Worm (Caenorhabditis elegans): ENCODE results near the gene R10E11.5.

The R10E11.5 gene

ce11 chrIII:9807560-9808046 is 18.1 kb upstream of the R10E11.5 start:
- no peak for TF ChIP-seq unc-62 (GFP tag; optimal IDR thresholded peaks at IDR 0.05)

- TF ChIP-seq unc-62 (GFP tag; optimal IDR thresholded peaks at IDR 0.05): no peak
Observed at ce11 chrIII:9806968-9807559, 17.6 kb upstream of the R10E11.5 start, which contains the start of gene ZK632.4. TSS of gene ZK632.4 (minus strand) at chrIII:9807454.

- TF ChIP-seq unc-62 (GFP tag; optimal IDR thresholded peaks at IDR 0.05): no peak
Observed at ce11 chrIII:9804997-9805610, 15.6 kb upstream of the R10E11.5 start, which contains the start of gene riok-3. TSS of gene riok-3 (minus strand) at chrIII:9805011.

- no peak for TF ChIP-seq unc-62 (GFP tag; optimal IDR thresholded peaks at IDR 0.05)
Observed at ce11 chrIII:9802045-9802444, 12.6 kb upstream of the R10E11.5 start.

ce11 chrIII:9798478-9799157 is 9.2 kb upstream of the R10E11.5 start, which contains the start of gene ZK632.2:
TSS of gene ZK632.2 (plus strand) at chrIII:9799107.
- TF ChIP-seq unc-62 (GFP tag; optimal IDR thresholded peaks at IDR 0.05): no peak

- no peak for TF ChIP-seq unc-62 (GFP tag; optimal IDR thresholded peaks at IDR 0.05)
Observed at ce11 chrIII:9796448-9796847, 7.0 kb upstream of the R10E11.5 start, which contains the start of gene srxa-10. TSS of gene srxa-10 (minus strand) at chrIII:9796548.

- no peak for TF ChIP-seq unc-62 (GFP tag; optimal IDR thresholded peaks at IDR 0.05)
Observed at ce11 chrIII:9793592-9794417, 4.3 kb upstream of the R10E11.5 start, which contains the start of the genes R10E11.9 and mcm-6. TSS of gene R10E11.9 (minus strand) at chrIII:9793642. TSS of gene mcm-6 (plus strand) at chrIII:9794367.

- no peak for TF ChIP-seq unc-62 (GFP tag; optimal IDR thresholded peaks at IDR 0.05)
Observed at ce11 chrIII:9789083-9789482, 374 bp downstream of the R10E11.5 start.

- TF ChIP-seq unc-62 (GFP tag; optimal IDR thresholded peaks at IDR 0.05): no peak
Observed at ce11 chrIII:9786776-9787175, 2.7 kb downstream of the R10E11.5 start.

- no peak for TF ChIP-seq unc-62 (GFP tag; optimal IDR thresholded peaks at IDR 0.05)
Observed at ce11 chrIII:9783133-9783590, 6.3 kb downstream of the R10E11.5 start.

ce11 chrIII:9782483-9783081 is 6.9 kb downstream of the R10E11.5 start, which contains the start of gene R10E11.6:
TSS of gene R10E11.6 (plus strand) at chrIII:9783006.
- no peak for TF ChIP-seq unc-62 (GFP tag; optimal IDR thresholded peaks at IDR 0.05)

ce11 chrIII:9782011-9782436 is 7.4 kb downstream of the R10E11.5 start, which contains the start of gene vha-2:
TSS of gene vha-2 (plus strand) at chrIII:9782164.
- no peak for TF ChIP-seq unc-62 (GFP tag; optimal IDR thresholded peaks at IDR 0.05)

- TF ChIP-seq unc-62 (GFP tag; optimal IDR thresholded peaks at IDR 0.05): no peak
Observed at ce11 chrIII:9780665-9781304, 8.7 kb downstream of the R10E11.5 start, which contains the start of gene vha-1. TSS of gene vha-1 (plus strand) at chrIII:9781254.

- TF ChIP-seq unc-62 (GFP tag; optimal IDR thresholded peaks at IDR 0.05): no peak
Observed at ce11 chrIII:9780254-9780653, 9.2 kb downstream of the R10E11.5 start, which contains the start of gene sqv-3. TSS of gene sqv-3 (minus strand) at chrIII:9780354.

Measured in whole organism, dauer.